Worm (Caenorhabditis elegans): ENCODE data around the gene F57B9.3.

F57B9.3 gene

ce11 chrIII:6973682-6974081 lies 34.1 kb downstream of the F57B9.3 start, which contains the start of gene F31E3.2:
Gene F31E3.2, plus strand, starts transcription at chrIII:6973982.
- TF ChIP-seq blmp-1 (tag; optimal IDR thresholded peaks at IDR 0.05) (no peak), sem-2 (GFP tag; optimal IDR thresholded peaks at IDR 0.05) (no peak), nhr-237 (tag; optimal IDR thresholded peaks at IDR 0.05) (no peak), ztf-11 (tag; optimal IDR thresholded peaks at IDR 0.05) (no peak), tbx-8 (GFP tag; optimal IDR thresholded peaks at IDR 0.05) (no peak), mep-1 (tag; optimal IDR thresholded peaks at IDR 0.05) (no peak), nhr-2 (tag; optimal IDR thresholded peaks at IDR 0.05) (no peak), ceh-43 (GFP tag; optimal IDR thresholded peaks at IDR 0.05) (no peak), ham-2 (GFP tag; optimal IDR thresholded peaks at IDR 0.05) (no peak), sptf-1 (tag; optimal IDR thresholded peaks at IDR 0.05) (no peak), zip-8 (tag; optimal IDR thresholded peaks at IDR 0.05) (no peak), unc-120 (tag; optimal IDR thresholded peaks at IDR 0.05; ENCODE audit: poor library complexity, severe bottlenecking) (no peak), nhr-28 (tag; optimal IDR thresholded peaks at IDR 0.05) (no peak), elt-3 (tag; optimal IDR thresholded peaks at IDR 0.05) (no peak), nhr-76 (tag; optimal IDR thresholded peaks at IDR 0.05) (no peak), bed-3 (GFP tag; optimal IDR thresholded peaks at IDR 0.05) (no peak), ces-1 (GFP tag; optimal IDR thresholded peaks at IDR 0.05) (no peak)

DNA sequence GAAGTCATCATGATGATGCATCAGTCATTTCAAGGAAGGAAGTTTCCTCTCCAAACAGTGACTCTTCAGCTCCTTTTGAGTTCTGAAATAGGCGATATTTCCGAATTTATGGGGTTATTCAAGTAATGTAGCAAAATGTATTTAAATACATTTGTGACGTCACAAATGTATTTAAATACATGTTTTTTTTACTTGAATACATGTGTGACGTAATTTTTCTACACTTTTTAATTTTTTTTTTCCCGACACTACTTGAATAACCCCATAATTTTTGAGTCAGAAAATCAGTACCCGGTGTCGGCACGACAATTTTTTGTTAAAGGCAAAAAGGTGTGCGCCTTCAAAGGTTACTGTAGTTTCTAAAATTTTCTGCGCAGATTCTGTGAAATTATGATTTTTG lies 35.3 kb downstream of the F57B9.3 start:
- TF ChIP-seq zip-8 (tag; optimal IDR thresholded peaks at IDR 0.05) (peak; percentile 91), nhr-28 (tag; optimal IDR thresholded peaks at IDR 0.05) (no peak)

DNA sequence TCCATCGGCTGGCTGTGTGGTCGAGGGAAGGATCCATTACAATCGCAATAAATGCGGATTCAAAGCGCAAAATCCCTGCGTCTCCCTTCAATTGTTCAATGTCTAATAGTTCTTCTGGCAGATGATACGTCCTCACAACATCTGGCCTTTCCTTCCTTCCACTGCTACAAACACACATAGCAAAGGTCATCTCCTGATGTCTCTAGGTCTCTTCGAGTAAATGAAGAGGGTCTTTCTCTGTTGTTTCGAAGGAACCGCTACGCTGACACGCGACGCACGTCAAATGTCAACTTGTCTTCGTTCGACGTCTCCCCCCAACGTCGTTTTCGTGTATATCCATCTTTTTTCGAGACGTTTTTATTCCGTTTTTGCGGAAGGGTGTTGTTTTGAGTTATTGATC lies 39.3 kb downstream of the F57B9.3 start:
- TF ChIP-seq elt-3 (tag; optimal IDR thresholded peaks at IDR 0.05), result no peak
- TF ChIP-seq cnd-1 (tag; optimal IDR thresholded peaks at IDR 0.05), result peak; percentile 95
- peak; percentile 55 for TF ChIP-seq lsy-2 (tag; optimal IDR thresholded peaks at IDR 0.05)
- TF ChIP-seq nhr-76 (tag; optimal IDR thresholded peaks at IDR 0.05), result no peak
- TF ChIP-seq ztf-11 (tag; optimal IDR thresholded peaks at IDR 0.05), result peak; percentile 30
- TF ChIP-seq zip-8 (tag; optimal IDR thresholded peaks at IDR 0.05), result no peak
- TF ChIP-seq blmp-1 (tag; optimal IDR thresholded peaks at IDR 0.05), result no peak
- peak; percentile 93 for TF ChIP-seq hlh-1 (tag; optimal IDR thresholded peaks at IDR 0.05)
- TF ChIP-seq flh-1 (GFP tag; optimal IDR thresholded peaks at IDR 0.05), result no peak
- no peak for TF ChIP-seq nhr-237 (tag; optimal IDR thresholded peaks at IDR 0.05)
- no peak for TF ChIP-seq ces-1 (GFP tag; optimal IDR thresholded peaks at IDR 0.05)
- peak; percentile 53 for TF ChIP-seq sptf-1 (tag; optimal IDR thresholded peaks at IDR 0.05)
- peak; percentile 74 for TF ChIP-seq ham-2 (GFP tag; optimal IDR thresholded peaks at IDR 0.05)
- TF ChIP-seq elt-1 (tag; optimal IDR thresholded peaks at IDR 0.05; ENCODE audit: borderline replicate concordance, insufficient read depth), result peak; percentile 22
- TF ChIP-seq sem-2 (GFP tag; optimal IDR thresholded peaks at IDR 0.05), result no peak
- TF ChIP-seq snpc-4 (tag; optimal IDR thresholded peaks at IDR 0.05), result no peak
- no peak for TF ChIP-seq nhr-28 (tag; optimal IDR thresholded peaks at IDR 0.05)
- TF ChIP-seq pha-4 (tag; optimal IDR thresholded peaks at IDR 0.05), result no peak
- TF ChIP-seq mep-1 (tag; optimal IDR thresholded peaks at IDR 0.05), result peak; percentile 67
- TF ChIP-seq unc-39 (tag; optimal IDR thresholded peaks at IDR 0.05), result peak; percentile 2
- peak; percentile 76 for TF ChIP-seq unc-120 (tag; optimal IDR thresholded peaks at IDR 0.05; ENCODE audit: poor library complexity, severe bottlenecking)
- peak; percentile 100 for TF ChIP-seq unc-62 (GFP tag; optimal IDR thresholded peaks at IDR 0.05)
- peak; percentile 58 for TF ChIP-seq lin-13 (tag; optimal IDR thresholded peaks at IDR 0.05)
- TF ChIP-seq bed-3 (GFP tag; optimal IDR thresholded peaks at IDR 0.05), result no peak
- TF ChIP-seq mab-5 (tag; optimal IDR thresholded peaks at IDR 0.05), result no peak
- no peak for TF ChIP-seq nhr-12 (tag; optimal IDR thresholded peaks at IDR 0.05)
- TF ChIP-seq ceh-83 (GFP tag; optimal IDR thresholded peaks at IDR 0.05), result no peak
- TF ChIP-seq tbx-8 (GFP tag; optimal IDR thresholded peaks at IDR 0.05), result peak; percentile 3
- TF ChIP-seq drap-1 (GFP tag; optimal IDR thresholded peaks at IDR 0.05), result peak; percentile 13
- peak; percentile 53 for TF ChIP-seq M03D4.4 (tag; optimal IDR thresholded peaks at IDR 0.05)
- TF ChIP-seq lin-32 (GFP tag; optimal IDR thresholded peaks at IDR 0.05), result peak; percentile 81
- no peak for TF ChIP-seq ceh-43 (GFP tag; optimal IDR thresholded peaks at IDR 0.05)
- TF ChIP-seq mls-2 (tag; optimal IDR thresholded peaks at IDR 0.05), result peak; percentile 55
- TF ChIP-seq nhr-2 (tag; optimal IDR thresholded peaks at IDR 0.05), result peak; percentile 88
- TF ChIP-seq ceh-39 (tag; optimal IDR thresholded peaks at IDR 0.05), result peak; percentile 66

ce11 chrIII:6979584-6979983 lies 40.0 kb downstream of the F57B9.3 start, which contains the start of gene ceh-20:
Gene ceh-20, plus strand, starts transcription at chrIII:6979884.
- TF ChIP-seq lin-13 (tag; optimal IDR thresholded peaks at IDR 0.05) (no peak), unc-62 (GFP tag; optimal IDR thresholded peaks at IDR 0.05) (no peak), hlh-1 (tag; optimal IDR thresholded peaks at IDR 0.05) (no peak), nhr-12 (tag; optimal IDR thresholded peaks at IDR 0.05) (no peak), sptf-1 (tag; optimal IDR thresholded peaks at IDR 0.05) (no peak), tbx-8 (GFP tag; optimal IDR thresholded peaks at IDR 0.05) (no peak)
